Fruit fly (Drosophila melanogaster) ovary, adult (tissue): ENCODE measurements around the gene CG32544.

Experiments
- CG17801 ChIP-seq: fragments of 200-800 bp; optimal IDR thresholded peaks from 2 replicates; lab custom pipeline; 2019; ENCODE audit warnings: missing biosample characterization, mild to moderate bottlenecking, missing genetic modification characterization, moderate library complexity; ENCODE audit not compliant: partially characterized antibody

CG32544 gene

dm6 chrX:18860074-18860473, at the start of gene CG32544:
TSS of gene CG32544 (plus strand) at chrX:18860284.
- TF ChIP-seq CG17801 (GFP tag; lab: Kevin White, UChicago) = no peak

- TF ChIP-seq CG17801 (GFP tag; lab: Kevin White, UChicago) = no peak
Observed at dm6 chrX:18812111-18812510, 48.0 kb upstream of the CG32544 start.

dm6 chrX:18813049-18813448, 47.0 kb upstream of the CG32544 start, which contains the start of gene CG42450:
TSS of gene CG42450 (plus strand) at chrX:18813297.
- TF ChIP-seq CG17801 (GFP tag; lab: Kevin White, UChicago) = no peak

- TF ChIP-seq CG17801 (GFP tag; lab: Kevin White, UChicago) = no peak
Observed at dm6 chrX:18814373-18814772, 45.7 kb upstream of the CG32544 start.

dm6 chrX:18814944-18815343, 45.1 kb upstream of the CG32544 start:
- TF ChIP-seq CG17801 (GFP tag; lab: Kevin White, UChicago) = no peak

- TF ChIP-seq CG17801 (GFP tag; lab: Kevin White, UChicago) = no peak
Observed at dm6 chrX:18830396-18830795, 29.7 kb upstream of the CG32544 start, which contains the start of gene CG7101. TSS of gene CG7101 (plus strand) at chrX:18830591.

- peak; percentile 58 for TF ChIP-seq CG17801 (GFP tag; lab: Kevin White, UChicago)
Observed at dm6 chrX:18832371-18832852, 27.7 kb upstream of the CG32544 start, which contains the start of gene Pvf1. TSS of gene Pvf1 (plus strand) at chrX:18832682.

dm6 chrX:18834399-18834798, 25.7 kb upstream of the CG32544 start:
- peak; percentile 38 for TF ChIP-seq CG17801 (GFP tag; lab: Kevin White, UChicago)

- TF ChIP-seq CG17801 (GFP tag; lab: Kevin White, UChicago) = no peak
Observed at dm6 chrX:18835003-18835402, 25.1 kb upstream of the CG32544 start.

dm6 chrX:18835500-18835899, 24.6 kb upstream of the CG32544 start:
- no peak for TF ChIP-seq CG17801 (GFP tag; lab: Kevin White, UChicago)

- TF ChIP-seq CG17801 (GFP tag; lab: Kevin White, UChicago) = no peak
Observed at dm6 chrX:18836315-18836714, 23.8 kb upstream of the CG32544 start.

- TF ChIP-seq CG17801 (GFP tag; lab: Kevin White, UChicago) = no peak
Observed at dm6 chrX:18837046-18837445, 23.0 kb upstream of the CG32544 start.

dm6 chrX:18838470-18838869, 21.6 kb upstream of the CG32544 start:
- no peak for TF ChIP-seq CG17801 (GFP tag; lab: Kevin White, UChicago)

dm6 chrX:18838929-18839576, 21.0 kb upstream of the CG32544 start:
- no peak for TF ChIP-seq CG17801 (GFP tag; lab: Kevin White, UChicago)

dm6 chrX:18843229-18844033, 16.7 kb upstream of the CG32544 start, which contains the start of gene htk:
TSS of gene htk (plus strand) at chrX:18843663.
- TF ChIP-seq CG17801 (GFP tag; lab: Kevin White, UChicago) = peak; percentile 47
